Worm (Caenorhabditis elegans) whole organism, midembryonic: ENCODE data around the gene clh-6.

Experiments used
- flt-1 ChIP-seq: fragments of 200-800 bp; sonication (Bioruptor generic); IDR thresholded peaks from 2 replicates; pipeline ENCODE4 v1.3.6; 2022; ENCODE audit warnings: missing genetic modification characterization, missing compliant biosample characterization
- klf-2 ChIP-seq: fragments of 200-800 bp; sonication (Bioruptor generic); conservative IDR thresholded peaks from 2 replicates; pipeline ENCODE4 v1.3.6; 2022; ENCODE audit warnings: missing genetic modification reagents, missing genetic modification characterization, missing compliant biosample characterization
- med-1 ChIP-seq: sonication (generic microtip); optimal IDR thresholded peaks from 2 replicates; lab custom pipeline; 2017; ENCODE audit warnings: missing genetic modification characterization, mild to moderate bottlenecking, missing compliant biosample characterization, antibody characterized with exemption, missing genetic modification reagents; ENCODE audit not compliant: insufficient read depth
- ref-1 ChIP-seq: fragments of 200-800 bp; sonication (Bioruptor generic); conservative IDR thresholded peaks from 2 replicates; pipeline ENCODE4 v1.3.6; 2022; ENCODE audit warnings: missing genetic modification reagents, missing genetic modification characterization, missing compliant biosample characterization
- tab-1 ChIP-seq: fragments of 200-800 bp; sonication (Bioruptor generic); IDR thresholded peaks from 2 replicates; pipeline ENCODE4 v1.3.6; 2022; ENCODE audit warnings: missing genetic modification characterization, missing compliant biosample characterization

ce11 chrV:12084216-12084615 is 21.0 kb upstream of the clh-6 start, which contains the start of gene R07B7.8:
- TF ChIP-seq tab-1 (GFP tag; lab: Robert Waterston, UW) (no peak), flt-1 (GFP tag; lab: Robert Waterston, UW) (no peak), ref-1 (GFP tag; lab: Robert Waterston, UW) (no peak), med-1 (GFP tag; lab: Kevin White, UChicago) (no peak), klf-2 (no peak)
